Worm (Caenorhabditis elegans) whole organism, early embryonic: ENCODE data around the gene cdf-1.

Experiments used
- B0310.2 ChIP-seq: sonication (generic microtip); optimal IDR thresholded peaks from 2 replicates; lab custom pipeline; 2016; ENCODE audit warnings: mild to moderate bottlenecking, missing genetic modification characterization, missing compliant biosample characterization
- ama-1 ChIP-seq: fragments of 150-350 bp; optimal IDR thresholded peaks from 2 replicates; lab custom pipeline; 2014
- ceh-13 ChIP-seq: fragments of 200-800 bp; sonication (Bioruptor generic); optimal IDR thresholded peaks from 2 replicates; lab custom pipeline; 2018; ENCODE audit warnings: mild to moderate bottlenecking, missing genetic modification characterization, missing compliant biosample characterization
- ceh-36 ChIP-seq: sonication (generic microtip); optimal IDR thresholded peaks from 2 replicates; lab custom pipeline; 2016; ENCODE audit warnings: missing genetic modification characterization, inconsistent platforms, missing compliant biosample characterization
- ets-7 ChIP-seq: sonication (generic microtip); optimal IDR thresholded peaks from 2 replicates; lab custom pipeline; 2016; ENCODE audit warnings: missing genotype, missing genetic modification characterization, missing compliant biosample characterization
- flt-1 ChIP-seq: fragments of 200-800 bp; sonication (Bioruptor generic); IDR thresholded peaks from 2 replicates; pipeline ENCODE4 v1.3.6; 2022; ENCODE audit warnings: missing genetic modification characterization, missing compliant biosample characterization
- hmbx-1 ChIP-seq: sonication (generic microtip); optimal IDR thresholded peaks from 2 replicates; lab custom pipeline; 2016; ENCODE audit warnings: mild to moderate bottlenecking, missing genetic modification characterization, missing compliant biosample characterization
- hnd-1 ChIP-seq: sonication (generic microtip); optimal IDR thresholded peaks from 2 replicates; lab custom pipeline; 2016; ENCODE audit warnings: missing genetic modification characterization, missing compliant biosample characterization
- pes-1 ChIP-seq: fragments of 200-800 bp; sonication (Bioruptor generic); IDR thresholded peaks from 2 replicates; pipeline ENCODE4 v1.3.6; 2022; ENCODE audit warnings: missing genetic modification reagents, missing genetic modification characterization, missing compliant biosample characterization
- tbx-11 ChIP-seq: fragments of 200-800 bp; sonication (Bioruptor generic); IDR thresholded peaks from 2 replicates; pipeline ENCODE4 v1.3.6; 2022; ENCODE audit warnings: missing genetic modification characterization, missing compliant biosample characterization
- tra-4 ChIP-seq: sonication (generic microtip); optimal IDR thresholded peaks from 2 replicates; lab custom pipeline; 2017; ENCODE audit warnings: missing genetic modification characterization, missing compliant biosample characterization

DNA sequence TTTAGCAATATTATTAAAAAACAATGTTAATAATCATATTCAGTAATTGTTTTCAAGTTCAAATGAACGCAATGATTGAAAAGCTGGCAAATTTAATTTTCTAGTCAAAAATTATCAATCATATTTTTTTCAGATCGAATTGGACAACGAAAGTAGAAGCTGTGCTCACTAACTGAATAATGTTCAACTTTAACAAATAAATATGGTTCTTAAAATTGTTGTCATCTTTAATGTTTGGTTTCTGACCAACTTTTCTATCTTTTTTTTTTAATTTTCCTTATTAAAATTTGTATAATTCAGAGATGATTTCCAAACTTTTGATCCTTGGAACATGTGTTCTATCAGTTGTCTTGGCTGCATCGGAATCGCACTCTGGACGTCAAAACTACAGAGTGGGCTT is 7.0 kb upstream of the cdf-1 start, which contains the start of gene ttr-35:
- TF ChIP-seq ama-1 (lab: Kevin White, UChicago) = no peak
- TF ChIP-seq hmbx-1 (tag; lab: Kevin White, UChicago) = no peak
- no peak for TF ChIP-seq tra-4 (tag; lab: Kevin White, UChicago)
- TF ChIP-seq B0310.2 (tag; lab: Kevin White, UChicago) = no peak
- TF ChIP-seq ets-7 (tag; lab: Kevin White, UChicago) = no peak
- TF ChIP-seq pes-1 = no peak
- no peak for TF ChIP-seq ceh-36 (tag; lab: Kevin White, UChicago)
- TF ChIP-seq hnd-1 (tag; lab: Kevin White, UChicago) = no peak
- no peak for TF ChIP-seq tbx-11 (GFP tag; lab: Robert Waterston, UW)
- TF ChIP-seq flt-1 (GFP tag; lab: Robert Waterston, UW) = no peak
- no peak for TF ChIP-seq ceh-13 (GFP tag; lab: Kevin White, UChicago)
